Worm (Caenorhabditis elegans) whole organism, young adult: ENCODE data around the gene T09F5.10.

Experiments
- B0261.1 ChIP-seq: sonication (generic microtip); optimal IDR thresholded peaks from 2 replicates; lab custom pipeline; 2016; ENCODE audit warnings: mild to moderate bottlenecking, missing genetic modification characterization, moderate library complexity, missing compliant biosample characterization
- B0336.3 ChIP-seq: fragments of 200-800 bp; sonication (Bioruptor generic); IDR thresholded peaks from 2 replicates; pipeline ENCODE4 v1.3.6; 2022; ENCODE audit warnings: missing genetic modification characterization, missing compliant biosample characterization
- F23B12.7 ChIP-seq: sonication (generic microtip); optimal IDR thresholded peaks from 2 replicates; lab custom pipeline; 2017; ENCODE audit warnings: missing genetic modification characterization, mild to moderate bottlenecking, missing compliant biosample characterization, antibody characterized with exemption, moderate library complexity; ENCODE audit not compliant: insufficient read depth
- K12H6.12 ChIP-seq: fragments of 200-800 bp; sonication (Bioruptor generic); optimal IDR thresholded peaks from 2 replicates; lab custom pipeline; 2018; ENCODE audit warnings: mild to moderate bottlenecking, missing genetic modification characterization, missing compliant biosample characterization
- T26A5.8 ChIP-seq: sonication (generic microtip); optimal IDR thresholded peaks from 2 replicates; lab custom pipeline; 2016; ENCODE audit warnings: missing genetic modification characterization, missing compliant biosample characterization
- Y53F4B.3 ChIP-seq: fragments of 200-800 bp; sonication (Bioruptor generic); IDR thresholded peaks from 2 replicates; pipeline ENCODE4 v1.3.6; 2022; ENCODE audit warnings: missing genetic modification reagents, missing genetic modification characterization, missing compliant biosample characterization
- Y53G8AR.9 ChIP-seq: fragments of 200-800 bp; sonication (Bioruptor generic); conservative IDR thresholded peaks from 2 replicates; pipeline ENCODE4 v1.3.6; 2022; ENCODE audit warnings: missing genetic modification reagents, missing genetic modification characterization, missing compliant biosample characterization
- Y95B8A.8 ChIP-seq: fragments of 200-800 bp; sonication (Bioruptor generic); IDR thresholded peaks from 2 replicates; pipeline ENCODE4 v1.3.6; 2022; ENCODE audit warnings: missing genetic modification reagents, missing genetic modification characterization, missing compliant biosample characterization
- ama-1 ChIP-seq, 3 experiments: fragments of 150-350 bp in 1 of 3; sonication (generic microtip) in 2 of 3; optimal IDR thresholded peaks; 2 replicates each; lab custom pipeline; 2014 to 2018; ENCODE audit warnings: missing biosample characterization in 2 of 3, missing genetic modification characterization in 2 of 3, missing genetic modification reagents in 2 of 3
- atf-7 ChIP-seq: sonication (generic microtip); optimal IDR thresholded peaks from 2 replicates; lab custom pipeline; 2017; ENCODE audit warnings: mild to moderate bottlenecking, missing genetic modification characterization, missing compliant biosample characterization
- attf-5 ChIP-seq: fragments of 200-800 bp; sonication (Bioruptor generic); optimal IDR thresholded peaks from 2 replicates; lab custom pipeline; 2018; ENCODE audit warnings: mild to moderate bottlenecking, missing genetic modification characterization, missing compliant biosample characterization
- attf-6 ChIP-seq: fragments of 200-800 bp; sonication (Bioruptor generic); IDR thresholded peaks from 2 replicates; pipeline ENCODE4 v1.3.6; 2022; ENCODE audit warnings: missing genetic modification reagents, missing genetic modification characterization, missing compliant biosample characterization
- cebp-1 ChIP-seq, 2 experiments: fragments of 200-800 bp in 1 of 2; sonication (Bioruptor generic) in 1 of 2; sonication (generic microtip) in 1 of 2; IDR thresholded peaks in 1 of 2; optimal IDR thresholded peaks in 1 of 2; 2 replicates each; pipeline versions ENCODE4 v1.3.6 to Lab custom; 2017 to 2022; ENCODE audit warnings: missing compliant biosample characterization in 2 of 2, missing genetic modification characterization in 2 of 2, mild to moderate bottlenecking in 1 of 2, missing genetic modification reagents in 1 of 2, moderate library complexity in 1 of 2
- ceh-40 ChIP-seq: fragments of 200-800 bp; sonication (Bioruptor generic); IDR thresholded peaks from 2 replicates; pipeline ENCODE4 v1.3.6; 2022; ENCODE audit warnings: missing genetic modification characterization, missing compliant biosample characterization
- ceh-91 ChIP-seq: fragments of 200-800 bp; sonication (Bioruptor generic); IDR thresholded peaks from 2 replicates; pipeline ENCODE4 v1.3.6; 2022; ENCODE audit warnings: missing genetic modification reagents, missing genetic modification characterization, missing compliant biosample characterization
- chd-7 ChIP-seq: sonication (generic microtip); optimal IDR thresholded peaks from 2 replicates; lab custom pipeline; 2016; ENCODE audit warnings: mild to moderate bottlenecking, missing genetic modification characterization, moderate library complexity, missing compliant biosample characterization
- dox-1 ChIP-seq: fragments of 200-800 bp; sonication (Bioruptor generic); IDR thresholded peaks from 2 replicates; pipeline ENCODE4 v1.3.6; 2022; ENCODE audit warnings: missing genetic modification reagents, missing genetic modification characterization, missing compliant biosample characterization
- efl-1 ChIP-seq: fragments of 150-350 bp; optimal IDR thresholded peaks from 2 replicates; lab custom pipeline; 2014; ENCODE audit warnings: missing biosample characterization, missing genetic modification reagents, missing genetic modification characterization
- gei-17 ChIP-seq: fragments of 200-800 bp; sonication (Bioruptor generic); optimal IDR thresholded peaks from 2 replicates; lab custom pipeline; 2018; ENCODE audit warnings: mild to moderate bottlenecking, missing genetic modification characterization, missing compliant biosample characterization
- hlh-12 ChIP-seq: sonication (generic microtip); optimal IDR thresholded peaks from 2 replicates; lab custom pipeline; 2016; ENCODE audit warnings: missing genetic modification characterization, missing compliant biosample characterization
- hmg-1.2 ChIP-seq: fragments of 200-800 bp; sonication (Bioruptor generic); IDR thresholded peaks from 2 replicates; pipeline ENCODE4 v1.3.6; 2022; ENCODE audit warnings: missing genetic modification reagents, missing genetic modification characterization, missing compliant biosample characterization
- hrde-1 ChIP-seq: sonication (generic microtip); optimal IDR thresholded peaks from 2 replicates; lab custom pipeline; 2016; ENCODE audit warnings: missing genetic modification characterization, mild to moderate bottlenecking, missing compliant biosample characterization, moderate library complexity, missing genotype, missing genetic modification reagents, borderline replicate concordance
- let-526 ChIP-seq: fragments of 200-800 bp; sonication (Bioruptor generic); IDR thresholded peaks from 2 replicates; pipeline ENCODE4 v1.3.6; 2022; ENCODE audit warnings: missing genetic modification reagents, missing genetic modification characterization, missing compliant biosample characterization
- lin-35 ChIP-seq, 3 experiments: fragments of 150-350 bp in 2 of 3; sonication (generic microtip) in 1 of 3; optimal IDR thresholded peaks; 2 replicates each; lab custom pipeline; 2014 to 2018; ENCODE audit warnings: missing biosample characterization in 3 of 3, missing genetic modification characterization in 3 of 3, missing genetic modification reagents in 3 of 3
- lin-40 ChIP-seq: sonication (generic microtip); optimal IDR thresholded peaks from 2 replicates; lab custom pipeline; 2016; ENCODE audit warnings: missing genetic modification characterization, mild to moderate bottlenecking, missing compliant biosample characterization, missing genotype, missing genetic modification reagents
- lin-54 ChIP-seq: fragments of 200-800 bp; sonication (Bioruptor generic); optimal IDR thresholded peaks from 2 replicates; lab custom pipeline; 2018; ENCODE audit warnings: mild to moderate bottlenecking, missing genetic modification characterization, missing compliant biosample characterization
- lsl-1 ChIP-seq: fragments of 200-800 bp; sonication (Bioruptor generic); optimal IDR thresholded peaks from 2 replicates; lab custom pipeline; 2018; ENCODE audit warnings: mild to moderate bottlenecking, missing genetic modification characterization, moderate library complexity, missing compliant biosample characterization
- madf-8 ChIP-seq: fragments of 200-800 bp; sonication (Bioruptor generic); conservative IDR thresholded peaks from 2 replicates; pipeline ENCODE4 v1.3.6; 2022; ENCODE audit warnings: missing genetic modification reagents, missing genetic modification characterization, missing compliant biosample characterization
- mcd-1 ChIP-seq: fragments of 200-800 bp; sonication (Bioruptor generic); IDR thresholded peaks from 2 replicates; pipeline ENCODE4 v1.3.6; 2022; ENCODE audit warnings: missing genetic modification reagents, missing genetic modification characterization, missing compliant biosample characterization
- nhr-80 ChIP-seq: sonication (generic microtip); optimal IDR thresholded peaks from 2 replicates; lab custom pipeline; 2016; ENCODE audit warnings: missing genetic modification characterization, missing compliant biosample characterization
- pha-4 ChIP-seq: fragments of 150-350 bp; sonication (generic microtip); optimal IDR thresholded peaks from 2 replicates; lab custom pipeline; 2014; ENCODE audit warnings: missing biosample characterization, missing genetic modification reagents, missing genetic modification characterization
- rcor-1 ChIP-seq: fragments of 200-800 bp; sonication (Bioruptor generic); IDR thresholded peaks from 2 replicates; pipeline ENCODE4 v1.3.6; 2022; ENCODE audit warnings: missing genetic modification reagents, missing genetic modification characterization, missing compliant biosample characterization
- rpc-1 ChIP-seq, 2 experiments: fragments of 150-350 bp in 1 of 2; sonication (generic microtip) in 1 of 2; optimal IDR thresholded peaks; 2 replicates each; lab custom pipeline; 2014 to 2018; ENCODE audit warnings: missing biosample characterization in 1 of 2, missing genetic modification characterization in 1 of 2, missing genetic modification reagents in 1 of 2, missing genotype in 1 of 2
- sdz-38 ChIP-seq: sonication (generic microtip); optimal IDR thresholded peaks from 2 replicates; lab custom pipeline; 2016; ENCODE audit warnings: missing genotype, missing genetic modification characterization, missing compliant biosample characterization
- sea-2 ChIP-seq: fragments of 200-800 bp; sonication (Bioruptor generic); IDR thresholded peaks from 2 replicates; pipeline ENCODE4 v1.3.6; 2022; ENCODE audit warnings: missing genetic modification characterization, missing compliant biosample characterization
- snpc-1.3 ChIP-seq: sonication (generic microtip); optimal IDR thresholded peaks from 2 replicates; lab custom pipeline; 2017; ENCODE audit warnings: missing genetic modification characterization, mild to moderate bottlenecking, missing compliant biosample characterization, antibody characterized with exemption, moderate library complexity, missing genotype, missing genetic modification reagents; ENCODE audit not compliant: insufficient read depth
- somi-1 ChIP-seq: fragments of 200-800 bp; sonication (Bioruptor generic); optimal IDR thresholded peaks from 2 replicates; lab custom pipeline; 2018; ENCODE audit warnings: mild to moderate bottlenecking, missing genetic modification characterization, missing compliant biosample characterization
- tbp1 ChIP-seq: fragments of 200-800 bp; sonication (Bioruptor generic); optimal IDR thresholded peaks from 2 replicates; lab custom pipeline; 2018; ENCODE audit warnings: mild to moderate bottlenecking, missing genetic modification characterization, missing compliant biosample characterization
- tlf-1 ChIP-seq: fragments of 200-800 bp; sonication (Bioruptor generic); optimal IDR thresholded peaks from 2 replicates; lab custom pipeline; 2018; ENCODE audit warnings: mild to moderate bottlenecking, missing genetic modification characterization, missing compliant biosample characterization
- unc-130 ChIP-seq: sonication (generic microtip); optimal IDR thresholded peaks from 2 replicates; lab custom pipeline; 2016; ENCODE audit warnings: missing genetic modification reagents, missing genetic modification characterization, missing compliant biosample characterization
- xnd-1 ChIP-seq: sonication (generic microtip); optimal IDR thresholded peaks from 2 replicates; lab custom pipeline; 2016; ENCODE audit warnings: missing genotype, missing genetic modification reagents, missing genetic modification characterization, missing compliant biosample characterization
- ztf-22 ChIP-seq: fragments of 200-800 bp; sonication (Bioruptor generic); optimal IDR thresholded peaks from 2 replicates; lab custom pipeline; 2018; ENCODE audit warnings: mild to moderate bottlenecking, missing genetic modification characterization, moderate library complexity, missing compliant biosample characterization

The T09F5.10 gene

DNA sequence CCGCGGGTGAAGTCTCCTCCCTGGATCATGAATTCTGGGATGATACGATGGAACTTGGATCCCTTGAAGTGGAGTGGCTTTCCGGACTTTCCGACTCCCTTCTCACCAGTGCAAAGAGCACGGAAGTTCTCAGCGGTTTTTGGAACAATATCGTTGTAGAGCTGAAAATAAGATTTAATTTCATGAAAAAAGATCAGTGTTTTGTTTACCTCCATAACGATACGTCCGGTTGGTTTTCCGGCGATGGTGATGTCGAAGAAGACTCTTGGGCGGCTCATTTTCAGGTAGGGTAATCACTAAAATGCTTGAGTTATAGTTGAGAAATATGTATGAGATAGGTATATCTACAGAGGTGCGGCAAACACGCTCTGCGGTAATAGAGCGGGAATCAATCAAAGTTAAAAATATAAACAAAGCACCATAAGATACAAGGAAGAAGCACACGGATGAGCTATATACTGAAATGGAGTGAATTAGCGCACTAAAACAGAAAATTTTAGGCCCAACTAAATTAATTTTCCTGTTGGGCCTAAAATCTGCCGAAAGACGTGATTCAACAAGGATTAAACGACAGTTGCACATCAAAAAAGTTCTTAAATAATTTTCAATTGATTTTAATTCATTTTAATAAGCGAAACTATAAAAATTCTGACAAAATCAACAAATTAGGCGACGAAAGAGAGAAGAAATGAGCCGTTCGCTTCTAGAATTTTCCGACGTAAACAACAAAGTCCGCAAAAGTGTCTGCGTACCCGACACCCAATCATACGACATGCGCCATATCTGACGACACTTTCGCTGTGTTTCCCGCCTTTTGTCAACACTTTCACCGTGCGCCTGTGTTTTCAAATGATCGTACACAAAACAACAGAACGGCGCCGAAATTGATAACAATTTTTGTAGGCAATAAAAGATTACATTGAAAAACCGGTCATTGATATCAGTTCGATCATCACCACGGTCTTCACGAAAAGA is 7.5 kb downstream of the T09F5.10 start, which contains the start of the genes cyn-7 and bath-36 (continued):
- TF ChIP-seq mcd-1 (GFP tag; lab: Robert Waterston, UW), result peak; percentile 91
- TF ChIP-seq unc-130 (GFP tag; lab: Kevin White, UChicago), result no peak
- TF ChIP-seq nhr-80, result peak; percentile 80
- TF ChIP-seq xnd-1 (tag; lab: Kevin White, UChicago), result peak; percentile 65
- peak; percentile 28 for TF ChIP-seq atf-7 (tag; lab: Kevin White, UChicago)
- peak in 1 of 3 experiments; percentile 66 for TF ChIP-seq lin-35 (GFP tag; optimal IDR thresholded peaks at IDR 0.05; lab: Kevin White, UChicago)
- peak; percentile 33 for TF ChIP-seq hmg-1.2 (GFP tag; lab: Robert Waterston, UW)
- TF ChIP-seq lin-54, result peak; percentile 83
- no peak for TF ChIP-seq let-526 (GFP tag; lab: Robert Waterston, UW)
- peak; percentile 58 for TF ChIP-seq rcor-1 (GFP tag; lab: Robert Waterston, UW)
- TF ChIP-seq rpc-1 (optimal IDR thresholded peaks at IDR 0.05; lab: Kevin White, UChicago), result peak; percentile 28
- TF ChIP-seq rpc-1 (tag; optimal IDR thresholded peaks at IDR 0.05; lab: Kevin White, UChicago), result no peak
- TF ChIP-seq hlh-12, result no peak
- TF ChIP-seq sea-2 (GFP tag; lab: Robert Waterston, UW), result no peak
- peak; percentile 55; the same call in 1 of the 2 replicates for TF ChIP-seq B0336.3 (GFP tag; lab: Robert Waterston, UW)
- peak; percentile 38 for TF ChIP-seq snpc-1.3 (tag; lab: Kevin White, UChicago)
- TF ChIP-seq Y95B8A.8, result 0 out of 2 replicates have a peak, but pooled peaks have one; percentile 26
- TF ChIP-seq K12H6.12 (tag; lab: Kevin White, UChicago), result peak; percentile 1
- TF ChIP-seq tbp1 (GFP tag; lab: Kevin White, UChicago), result peak; percentile 54
- peak; percentile 59 for TF ChIP-seq gei-17 (GFP tag; lab: Kevin White, UChicago)

DNA sequence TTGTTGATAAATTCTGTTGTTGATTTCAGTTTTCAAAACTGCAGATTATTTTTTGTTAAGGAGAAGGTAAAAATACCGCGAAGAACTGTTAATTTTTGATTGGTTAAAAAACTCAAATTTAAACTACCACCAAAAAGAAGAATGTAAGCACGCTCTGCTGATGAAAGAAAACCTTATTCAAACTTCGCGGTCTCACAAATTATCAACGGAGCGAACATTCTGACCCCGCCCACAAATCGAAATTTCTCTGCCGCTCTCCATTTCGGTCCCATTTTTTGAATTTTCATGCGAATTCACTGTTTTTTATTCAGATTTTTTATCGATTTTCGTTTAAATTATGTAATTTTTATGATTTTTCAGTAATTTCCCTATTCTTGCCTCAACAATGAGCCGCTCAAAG is 9.7 kb downstream of the T09F5.10 start, which contains the start of gene cyn-3:
Gene cyn-3, plus strand, starts transcription at position 361 of the 400 bp plus-strand sequence.
- TF ChIP-seq ama-1 (optimal IDR thresholded peaks at IDR 0.05; lab: Kevin White, UChicago) (no peak), ama-1 (GFP tag; optimal IDR thresholded peaks at IDR 0.05; lab: Kevin White, UChicago) (no peak), attf-5 (peak; percentile 83), pha-4 (tag; lab: Kevin White, UChicago) (peak; percentile 44), ceh-40 (GFP tag; lab: Robert Waterston, UW) (no peak), cebp-1 (GFP tag; IDR thresholded peaks at IDR 0.05; lab: Robert Waterston, UW) (no peak), cebp-1 (tag; optimal IDR thresholded peaks at IDR 0.05; lab: Kevin White, UChicago) (peak; percentile 67), tlf-1 (GFP tag; lab: Kevin White, UChicago) (peak; percentile 46), efl-1 (peak; percentile 90), chd-7 (no peak), madf-8 (GFP tag; lab: Robert Waterston, UW) (peak; percentile 54), ceh-91 (GFP tag; lab: Robert Waterston, UW) (peak; percentile 67), snpc-1.3 (tag; lab: Kevin White, UChicago) (peak; percentile 72), mcd-1 (GFP tag; lab: Robert Waterston, UW) (peak; percentile 98), tbp1 (GFP tag; lab: Kevin White, UChicago) (peak; percentile 56), dox-1 (peak; percentile 75), hrde-1 (no peak), somi-1 (no peak), F23B12.7 (tag; lab: Kevin White, UChicago) (peak; percentile 90), Y53F4B.3 (GFP tag; lab: Robert Waterston, UW) (no peak), xnd-1 (tag; lab: Kevin White, UChicago) (peak; percentile 30), Y53G8AR.9 (GFP tag; lab: Robert Waterston, UW) (peak; percentile 59; the same call in 1 of the 2 replicates), sdz-38 (no peak), lsl-1 (GFP tag; lab: Kevin White, UChicago) (peak; percentile 44), ztf-22 (no peak), lin-54 (peak; percentile 99), lin-35 (GFP tag; optimal IDR thresholded peaks at IDR 0.05; lab: Kevin White, UChicago) (peak; percentile 64 to 96 (median 65)), rpc-1 (optimal IDR thresholded peaks at IDR 0.05; lab: Kevin White, UChicago) (no peak), rpc-1 (tag; optimal IDR thresholded peaks at IDR 0.05; lab: Kevin White, UChicago) (no peak), lin-40 (tag; lab: Kevin White, UChicago) (peak; percentile 76), B0261.1 (tag; lab: Kevin White, UChicago) (peak; percentile 13), attf-6 (GFP tag; lab: Robert Waterston, UW) (peak; percentile 50; the same call in 1 of the 2 replicates), T26A5.8 (tag; lab: Kevin White, UChicago) (no peak)
